Worm (Caenorhabditis elegans) whole organism, L4 larva: ENCODE results near the gene idpb-5.

Source experiments
- F10B5.3 ChIP-seq: sonication (generic microtip); optimal IDR thresholded peaks from 2 replicates; lab custom pipeline; 2016; ENCODE audit warnings: mild to moderate bottlenecking, missing genetic modification characterization, missing compliant biosample characterization
- F49E8.2 ChIP-seq: sonication (generic microtip); optimal IDR thresholded peaks from 2 replicates; lab custom pipeline; 2016; ENCODE audit warnings: missing compliant biosample characterization, mild to moderate bottlenecking, missing genetic modification characterization, borderline replicate concordance
- R02D3.7 ChIP-seq: fragments of 150-350 bp; sonication (generic microtip); optimal IDR thresholded peaks from 3 replicates; lab custom pipeline; 2014; ENCODE audit warnings: missing biosample characterization, missing genetic modification characterization
- Y48G9A.11 ChIP-seq: fragments of 200-800 bp; sonication (Bioruptor generic); IDR thresholded peaks from 2 replicates; pipeline ENCODE4 v1.3.6; 2022; ENCODE audit warnings: missing genetic modification reagents, missing genetic modification characterization, missing compliant biosample characterization
- ZK546.5 ChIP-seq, 2 experiments: sonication (generic microtip); optimal IDR thresholded peaks; 2 replicates each; lab custom pipeline; 2017; ENCODE audit warnings: missing biosample characterization in 2 of 2, missing genetic modification characterization in 2 of 2
- aha-1 ChIP-seq: fragments of 150-350 bp; peaks from one replicate; lab custom pipeline; 2014; ENCODE audit warnings: missing biosample characterization, missing genetic modification characterization
- aly-2 ChIP-seq: sonication (generic microtip); optimal IDR thresholded peaks from 2 replicates; lab custom pipeline; 2018; ENCODE audit warnings: missing biosample characterization, missing genetic modification characterization
- ama-1 ChIP-seq: fragments of 150-350 bp; optimal IDR thresholded peaks from 2 replicates; lab custom pipeline; 2014; ENCODE audit warnings: inconsistent platforms, mixed read lengths
- ceh-82 ChIP-seq: sonication (generic microtip); optimal IDR thresholded peaks from 2 replicates; lab custom pipeline; 2017; ENCODE audit warnings: missing biosample characterization, missing genetic modification characterization
- ces-1 ChIP-seq: fragments of 150-350 bp; sonication (generic microtip); optimal IDR thresholded peaks from 4 replicates; lab custom pipeline; 2014; ENCODE audit warnings: missing biosample characterization, missing genetic modification reagents, missing genetic modification characterization
- daf-16 ChIP-seq, 3 experiments: sonication (generic microtip); optimal IDR thresholded peaks; 2 replicates each; lab custom pipeline; 2016 to 2017; ENCODE audit warnings: missing genetic modification characterization in 3 of 3, missing genetic modification reagents in 3 of 3, mild to moderate bottlenecking in 2 of 3, missing compliant biosample characterization in 2 of 3, missing biosample characterization in 1 of 3, moderate library complexity in 1 of 3
- daf-8 ChIP-seq: fragments of 200-800 bp; sonication (Bioruptor generic); IDR thresholded peaks from 2 replicates; pipeline ENCODE4 v1.3.6; 2022; ENCODE audit warnings: missing genetic modification characterization, missing compliant biosample characterization
- dmd-9 ChIP-seq: fragments of 200-800 bp; sonication (Bioruptor generic); IDR thresholded peaks from 2 replicates; pipeline ENCODE4 v1.3.6; 2022; ENCODE audit warnings: missing genetic modification reagents, missing genetic modification characterization, missing compliant biosample characterization
- fkh-10 ChIP-seq: fragments of 150-350 bp; optimal IDR thresholded peaks from 2 replicates; lab custom pipeline; 2014; ENCODE audit warnings: missing biosample characterization, missing genetic modification reagents, missing genetic modification characterization
- gei-8 ChIP-seq: fragments of 200-800 bp; sonication (Bioruptor generic); optimal IDR thresholded peaks from 2 replicates; lab custom pipeline; 2018; ENCODE audit warnings: mild to moderate bottlenecking, missing genetic modification characterization, missing compliant biosample characterization
- hif-1 ChIP-seq, 2 experiments: sonication (generic microtip); optimal IDR thresholded peaks; 2 replicates each; lab custom pipeline; 2016 to 2017; ENCODE audit warnings: missing compliant biosample characterization in 2 of 2, missing genetic modification characterization in 2 of 2, missing genetic modification reagents in 2 of 2, missing genotype in 2 of 2, mild to moderate bottlenecking in 1 of 2
- hlh-11 ChIP-seq: fragments of 200-800 bp; sonication (Bioruptor generic); optimal IDR thresholded peaks from 2 replicates; lab custom pipeline; 2018; ENCODE audit warnings: mild to moderate bottlenecking, missing genetic modification characterization, missing compliant biosample characterization
- hlh-30 ChIP-seq: sonication (generic microtip); optimal IDR thresholded peaks from 2 replicates; lab custom pipeline; 2017; ENCODE audit warnings: antibody characterized with exemption, mild to moderate bottlenecking, missing genetic modification characterization, missing compliant biosample characterization; ENCODE audit not compliant: insufficient read depth
- jun-1 ChIP-seq: fragments of 150-350 bp; optimal IDR thresholded peaks from 2 replicates; lab custom pipeline; 2014; ENCODE audit warnings: missing biosample characterization, missing genetic modification reagents, missing genetic modification characterization
- lim-7 ChIP-seq: fragments of 200-800 bp; sonication (Bioruptor generic); IDR thresholded peaks from 2 replicates; pipeline ENCODE4 v1.3.6; 2022; ENCODE audit warnings: missing genetic modification characterization, missing compliant biosample characterization
- lin-15B ChIP-seq: fragments of 150-350 bp; sonication (generic microtip); optimal IDR thresholded peaks from 3 replicates; lab custom pipeline; 2014; ENCODE audit warnings: missing biosample characterization, missing genetic modification characterization
- lin-38 ChIP-seq: fragments of 200-800 bp; sonication (Bioruptor generic); IDR thresholded peaks from 2 replicates; pipeline ENCODE4 v1.3.6; 2022; ENCODE audit warnings: missing genetic modification reagents, missing genetic modification characterization, missing compliant biosample characterization
- madf-9 ChIP-seq: fragments of 200-800 bp; sonication (Bioruptor generic); conservative IDR thresholded peaks from 2 replicates; pipeline ENCODE4 v1.3.6; 2022; ENCODE audit warnings: missing genetic modification reagents, missing genetic modification characterization, missing compliant biosample characterization
- mdl-1 ChIP-seq, 2 experiments: fragments of 150-350 bp in 1 of 2; sonication (generic microtip) in 1 of 2; optimal IDR thresholded peaks; 2 replicates each; lab custom pipeline; 2014 to 2017; ENCODE audit warnings: missing biosample characterization in 2 of 2, missing genetic modification characterization in 2 of 2
- mdt-29 ChIP-seq: fragments of 200-800 bp; sonication (Bioruptor generic); IDR thresholded peaks from 2 replicates; pipeline ENCODE4 v1.3.6; 2022; ENCODE audit warnings: missing genetic modification reagents, missing genetic modification characterization, missing compliant biosample characterization
- mep-1 ChIP-seq: fragments of 150-350 bp; sonication (generic microtip); optimal IDR thresholded peaks from 3 replicates; lab custom pipeline; 2014; ENCODE audit warnings: missing biosample characterization, missing genetic modification characterization
- mxl-3 ChIP-seq: fragments of 200-800 bp; sonication (Bioruptor generic); optimal IDR thresholded peaks from 2 replicates; lab custom pipeline; 2018; ENCODE audit warnings: mild to moderate bottlenecking, missing genetic modification characterization, missing compliant biosample characterization
- nhr-102 ChIP-seq: sonication (generic microtip); optimal IDR thresholded peaks from 2 replicates; lab custom pipeline; 2016; ENCODE audit warnings: mild to moderate bottlenecking, missing genetic modification characterization, moderate library complexity, missing compliant biosample characterization
- nhr-48 ChIP-seq: sonication (generic microtip); optimal IDR thresholded peaks from 2 replicates; lab custom pipeline; 2016; ENCODE audit warnings: mild to moderate bottlenecking, missing genetic modification characterization, missing compliant biosample characterization
- nhr-76 ChIP-seq: fragments of 150-350 bp; optimal IDR thresholded peaks from 2 replicates; lab custom pipeline; 2014; ENCODE audit warnings: missing biosample characterization, missing genetic modification characterization
- nhr-77 ChIP-seq: fragments of 150-350 bp; optimal IDR thresholded peaks from 2 replicates; lab custom pipeline; 2014; ENCODE audit warnings: missing biosample characterization, missing genetic modification characterization
- pha-4 ChIP-seq, 2 experiments: fragments of 150-350 bp in 1 of 2; fragments of 200-800 bp in 1 of 2; sonication (Bioruptor generic) in 1 of 2; IDR thresholded peaks in 1 of 2; optimal IDR thresholded peaks in 1 of 2; 2 replicates each; pipeline versions ENCODE4 v1.3.6 to Lab custom; 2014 to 2022; ENCODE audit warnings: missing genetic modification characterization in 2 of 2, missing genetic modification reagents in 2 of 2, missing biosample characterization in 1 of 2, missing compliant biosample characterization in 1 of 2
- php-3 ChIP-seq: fragments of 200-800 bp; sonication (Bioruptor generic); IDR thresholded peaks from 2 replicates; pipeline ENCODE4 v1.3.6; 2022; ENCODE audit warnings: missing genetic modification reagents, missing genetic modification characterization, missing compliant biosample characterization
- snpc-1.2 ChIP-seq: fragments of 200-800 bp; sonication (Bioruptor generic); IDR thresholded peaks from 2 replicates; pipeline ENCODE4 v1.3.6; 2022; ENCODE audit warnings: missing genetic modification reagents, missing genetic modification characterization, missing compliant biosample characterization
- unc-62 ChIP-seq, 3 experiments: fragments of 150-350 bp in 1 of 3; sonication (generic microtip); optimal IDR thresholded peaks in 2 of 3; peaks in 1 of 3; 1 replicate in 1 of 3; 2 replicates in 2 of 3; lab custom pipeline; 2014 to 2017; ENCODE audit warnings: missing biosample characterization in 3 of 3, missing genetic modification characterization in 3 of 3, missing genetic modification reagents in 3 of 3, missing genotype in 1 of 3
- zip-2 ChIP-seq: fragments of 150-350 bp; optimal IDR thresholded peaks from 2 replicates; lab custom pipeline; 2014; ENCODE audit warnings: missing biosample characterization, missing genetic modification characterization
- ztf-7 ChIP-seq: fragments of 150-350 bp; optimal IDR thresholded peaks from 2 replicates; lab custom pipeline; 2014; ENCODE audit warnings: missing biosample characterization, missing genetic modification characterization

idpb-5 gene

ce11 chrV:11839220-11839619, at the start of gene idpb-5:
Gene idpb-5, plus strand, starts transcription at chrV:11839520.
- TF ChIP-seq F49E8.2 (tag; lab: Kevin White, UChicago), result no peak
- TF ChIP-seq dmd-9 (GFP tag; lab: Robert Waterston, UW), result no peak
- no peak for TF ChIP-seq pha-4 (GFP tag; IDR thresholded peaks at IDR 0.05; lab: Robert Waterston, UW)
- TF ChIP-seq pha-4 (tag; optimal IDR thresholded peaks at IDR 0.05; lab: Kevin White, UChicago), result no peak
- no peak for TF ChIP-seq hif-1 (tag; optimal IDR thresholded peaks at IDR 0.05; lab: Kevin White, UChicago)
- TF ChIP-seq Y48G9A.11 (GFP tag; lab: Robert Waterston, UW), result no peak
- TF ChIP-seq R02D3.7 (tag; lab: Kevin White, UChicago), result no peak
- no peak for TF ChIP-seq php-3
- no peak for TF ChIP-seq mxl-3 (GFP tag; lab: Kevin White, UChicago)
- no peak for TF ChIP-seq ztf-7 (tag; lab: Kevin White, UChicago)
- TF ChIP-seq, all 104 proteins: peak for 0

ce11 chrV:11794172-11794571, 45.1 kb upstream of the idpb-5 start:
- peak; percentile 25 for TF ChIP-seq aha-1 (tag; lab: Kevin White, UChicago)
- no peak for TF ChIP-seq daf-16 (GFP tag; optimal IDR thresholded peaks at IDR 0.05; lab: Kevin White, UChicago)
- no peak for TF ChIP-seq daf-16 (tag; optimal IDR thresholded peaks at IDR 0.05; lab: Kevin White, UChicago)
- no peak for TF ChIP-seq mdt-29 (GFP tag; lab: Robert Waterston, UW)
- TF ChIP-seq aly-2, result no peak
- no peak for TF ChIP-seq nhr-102
- no peak for TF ChIP-seq ama-1
- TF ChIP-seq hlh-11 (tag; lab: Kevin White, UChicago), result peak; percentile 16
- no peak for TF ChIP-seq pha-4 (GFP tag; IDR thresholded peaks at IDR 0.05; lab: Robert Waterston, UW)
- TF ChIP-seq pha-4 (tag; optimal IDR thresholded peaks at IDR 0.05; lab: Kevin White, UChicago), result no peak
- TF ChIP-seq lin-15B (tag; lab: Kevin White, UChicago), result no peak
- no peak for TF ChIP-seq ces-1 (GFP tag; lab: Kevin White, UChicago)
- no peak for TF ChIP-seq jun-1 (tag; lab: Kevin White, UChicago)
- TF ChIP-seq mdl-1 (tag; optimal IDR thresholded peaks at IDR 0.05; lab: Kevin White, UChicago), result peak; percentile 18 to 42
- TF ChIP-seq lim-7, result no peak
- TF ChIP-seq daf-8 (GFP tag; lab: Robert Waterston, UW), result no peak
- no peak for TF ChIP-seq madf-9 (GFP tag; lab: Robert Waterston, UW)
- TF ChIP-seq nhr-77 (tag; lab: Kevin White, UChicago), result no peak
- no peak for TF ChIP-seq mep-1 (tag; lab: Kevin White, UChicago)
- peak; percentile 80 for TF ChIP-seq nhr-48
- TF ChIP-seq ceh-82, result no peak
- no peak for TF ChIP-seq fkh-10 (GFP tag; lab: Kevin White, UChicago)
- TF ChIP-seq F10B5.3, result no peak
- no peak for TF ChIP-seq ZK546.5 (tag; optimal IDR thresholded peaks at IDR 0.05; lab: Kevin White, UChicago)
- TF ChIP-seq unc-62 (GFP tag; optimal IDR thresholded peaks at IDR 0.05 in 1 of 2; lab: Kevin White, UChicago), result peak in 1 of 2 experiments; percentile 76
- no peak for TF ChIP-seq unc-62 (tag; optimal IDR thresholded peaks at IDR 0.05; lab: Kevin White, UChicago)
- no peak for TF ChIP-seq gei-8 (GFP tag; lab: Kevin White, UChicago)

- no peak for TF ChIP-seq lin-38 (GFP tag; lab: Robert Waterston, UW)
- TF ChIP-seq Y48G9A.11 (GFP tag; lab: Robert Waterston, UW), result no peak
- TF ChIP-seq hlh-11 (tag; lab: Kevin White, UChicago), result peak; percentile 7
- no peak for TF ChIP-seq zip-2 (tag; lab: Kevin White, UChicago)
- no peak for TF ChIP-seq snpc-1.2 (GFP tag; lab: Robert Waterston, UW)
- TF ChIP-seq nhr-76 (tag; lab: Kevin White, UChicago), result no peak
- peak; percentile 36 for TF ChIP-seq hlh-30 (tag; lab: Kevin White, UChicago)
- TF ChIP-seq, all 104 proteins: peak for 2
Observed at ce11 chrV:11795352-11795751, 44.0 kb upstream of the idpb-5 start.
